Worm (Caenorhabditis elegans): ENCODE measurements around the gene sav-1.

The sav-1 gene

DNA sequence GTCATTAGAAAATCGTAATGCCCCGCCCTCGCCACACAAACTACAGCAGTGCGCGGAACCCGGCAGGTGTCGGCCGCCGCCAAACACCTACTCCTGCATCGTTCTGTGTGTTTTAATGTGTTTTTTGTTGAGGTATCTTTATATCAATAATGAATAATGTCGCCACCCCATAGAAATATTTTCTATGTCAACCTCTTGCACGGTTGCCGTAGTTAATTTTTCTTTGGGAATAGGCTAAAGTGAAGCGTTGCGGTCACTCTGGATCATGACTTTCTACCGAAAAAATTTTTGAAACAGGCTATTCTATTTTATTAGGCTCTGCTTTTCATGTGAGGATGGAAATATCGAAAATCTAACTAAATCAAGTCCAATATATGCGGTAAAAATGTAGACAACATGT, 41.9 kb upstream of the sav-1 start (continued):
- TF ChIP-seq grh-1 (GFP tag; IDR thresholded peaks at IDR 0.05), result 0 out of 2 replicates have a peak, but pooled peaks have one; percentile 22
- no peak for TF ChIP-seq ceh-8 (GFP tag; optimal IDR thresholded peaks at IDR 0.05)
- peak; percentile 44 for TF ChIP-seq elt-2 (tag; optimal IDR thresholded peaks at IDR 0.05)
- TF ChIP-seq tbx-2 (tag; optimal IDR thresholded peaks at IDR 0.05), result peak; percentile 11
- TF ChIP-seq nhr-84 (tag; optimal IDR thresholded peaks at IDR 0.05), result no peak
- peak; percentile 27 for TF ChIP-seq lin-39 (tag; optimal IDR thresholded peaks at IDR 0.05)
- TF ChIP-seq lin-13 (GFP tag; optimal IDR thresholded peaks at IDR 0.05), result no peak
- no peak for TF ChIP-seq dpl-1 (GFP tag; optimal IDR thresholded peaks at IDR 0.05)
- no peak for TF ChIP-seq aha-1 (tag; optimal IDR thresholded peaks at IDR 0.05)
- TF ChIP-seq egl-13 (tag; optimal IDR thresholded peaks at IDR 0.05), result no peak
- TF ChIP-seq nhr-12 (tag; optimal IDR thresholded peaks at IDR 0.05), result no peak
- TF ChIP-seq mef-2 (tag; optimal IDR thresholded peaks at IDR 0.05), result no peak
- no peak for TF ChIP-seq jun-1 (tag; optimal IDR thresholded peaks at IDR 0.05)
- no peak for TF ChIP-seq ztf-4 (tag; optimal IDR thresholded peaks at IDR 0.05)
- no peak for TF ChIP-seq C34B4.2 (tag; optimal IDR thresholded peaks at IDR 0.05)
- no peak for TF ChIP-seq nhr-28 (tag; optimal IDR thresholded peaks at IDR 0.05)
- no peak for TF ChIP-seq unc-62 (GFP tag; optimal IDR thresholded peaks at IDR 0.05)
- peak; percentile 79 for TF ChIP-seq nhr-71 (tag; optimal IDR thresholded peaks at IDR 0.05)
- TF ChIP-seq ztf-11 (tag; optimal IDR thresholded peaks at IDR 0.05), result peak in 1 of 2 experiments; percentile 40
- no peak for TF ChIP-seq alr-1 (tag; optimal IDR thresholded peaks at IDR 0.05; ENCODE audit: borderline replicate concordance)
- TF ChIP-seq swsn-7 (tag; optimal IDR thresholded peaks at IDR 0.05), result peak; percentile 48
- TF ChIP-seq aly-2 (tag; optimal IDR thresholded peaks at IDR 0.05), result no peak
- no peak for TF ChIP-seq unc-30 (tag; optimal IDR thresholded peaks at IDR 0.05)
- no peak for TF ChIP-seq hpl-2 (GFP tag; optimal IDR thresholded peaks at IDR 0.05)
- peak; percentile 10 for TF ChIP-seq irx-1 (tag; optimal IDR thresholded peaks at IDR 0.05)
- TF ChIP-seq ceh-90 (tag; optimal IDR thresholded peaks at IDR 0.05), result no peak
- no peak for TF ChIP-seq isw-1 (GFP tag; IDR thresholded peaks at IDR 0.05)
- no peak for TF ChIP-seq ceh-63 (GFP tag; optimal IDR thresholded peaks at IDR 0.05)
- no peak for TF ChIP-seq C16A3.4 (tag; optimal IDR thresholded peaks at IDR 0.05)
- TF ChIP-seq fkh-4 (tag; optimal IDR thresholded peaks at IDR 0.05; ENCODE audit: borderline replicate concordance), result no peak
- TF ChIP-seq snpc-4 (tag; optimal IDR thresholded peaks at IDR 0.05), result peak; percentile 98
- no peak for TF ChIP-seq xbp-1 (tag; optimal IDR thresholded peaks at IDR 0.05)
- TF ChIP-seq ceh-88 (GFP tag; IDR thresholded peaks at IDR 0.05), result no peak
- TF ChIP-seq blmp-1 (tag; optimal IDR thresholded peaks at IDR 0.05), result no peak
- TF ChIP-seq lin-35 (GFP tag; optimal IDR thresholded peaks at IDR 0.05), result no peak
- TF ChIP-seq lin-15B (tag; optimal IDR thresholded peaks at IDR 0.05), result no peak
- peak; percentile 74 for TF ChIP-seq nhr-85 (tag)
- peak; percentile 51 for TF ChIP-seq rnt-1 (tag; optimal IDR thresholded peaks at IDR 0.05)
- peak in 1 of 2 experiments; percentile 34 for TF ChIP-seq lsy-2 (tag; optimal IDR thresholded peaks at IDR 0.05)
- no peak for TF ChIP-seq Y116A8C.19 (tag; optimal IDR thresholded peaks at IDR 0.05; ENCODE audit: borderline replicate concordance)

- no peak for TF ChIP-seq unc-62 (GFP tag; optimal IDR thresholded peaks at IDR 0.05)
- TF ChIP-seq lsy-2 (tag; optimal IDR thresholded peaks at IDR 0.05), result peak in 1 of 2 experiments; percentile 10
- no peak for TF ChIP-seq efl-1 (optimal IDR thresholded peaks at IDR 0.05)
- no peak for TF ChIP-seq efl-1 (GFP tag; optimal IDR thresholded peaks at IDR 0.05 in 1 of 2)
- TF ChIP-seq ets-5 (GFP tag; IDR thresholded peaks at IDR 0.05), result no peak
- TF ChIP-seq nhr-28 (tag; optimal IDR thresholded peaks at IDR 0.05), result no peak
- TF ChIP-seq mep-1 (tag; optimal IDR thresholded peaks at IDR 0.05), result no peak
- TF ChIP-seq snu-23 (GFP tag; optimal IDR thresholded peaks at IDR 0.05), result peak; percentile 35
- no peak for TF ChIP-seq elt-2 (tag; optimal IDR thresholded peaks at IDR 0.05)
- TF ChIP-seq zag-1 (tag; optimal IDR thresholded peaks at IDR 0.05), result no peak
- TF ChIP-seq nhr-90 (tag; optimal IDR thresholded peaks at IDR 0.05; ENCODE audit: poor library complexity), result no peak
- TF ChIP-seq blmp-1 (tag; optimal IDR thresholded peaks at IDR 0.05), result no peak
- TF ChIP-seq unc-130 (tag; optimal IDR thresholded peaks at IDR 0.05), result peak; percentile 34
- peak; percentile 53 for TF ChIP-seq pax-3 (tag; optimal IDR thresholded peaks at IDR 0.05)
- no peak for TF ChIP-seq fkh-4 (tag; optimal IDR thresholded peaks at IDR 0.05; ENCODE audit: borderline replicate concordance)
- TF ChIP-seq ceh-82 (tag; optimal IDR thresholded peaks at IDR 0.05), result no peak
- TF ChIP-seq mab-9 (GFP tag; IDR thresholded peaks at IDR 0.05), result no peak
- TF ChIP-seq aha-1 (tag; optimal IDR thresholded peaks at IDR 0.05), result no peak
- no peak for TF ChIP-seq snpc-4 (tag; optimal IDR thresholded peaks at IDR 0.05)
- peak; percentile 23 for TF ChIP-seq nhr-20 (tag; optimal IDR thresholded peaks at IDR 0.05)
- TF ChIP-seq nhr-71 (tag; optimal IDR thresholded peaks at IDR 0.05), result peak; percentile 44
- no peak for TF ChIP-seq ceh-88 (GFP tag; IDR thresholded peaks at IDR 0.05)
- TF ChIP-seq skn-1 (tag; optimal IDR thresholded peaks at IDR 0.05), result peak; percentile 54
- no peak for TF ChIP-seq tlp-1 (tag; optimal IDR thresholded peaks at IDR 0.05)
- no peak for TF ChIP-seq ztf-4 (tag; optimal IDR thresholded peaks at IDR 0.05)
These were observed 34.8 kb upstream of the sav-1 start for ce11 chrX:2321758-2322157.

Data from whole organism, L1 larva.